Worm (Caenorhabditis elegans) whole organism, L1 larva: Measurements from ENCODE around the gene Y82E9BR.17.

Source experiments
- egl-27 ChIP-seq, 2 experiments: fragments of 150-350 bp in 1 of 2; sonication (generic microtip); optimal IDR thresholded peaks; 3 replicates each; lab custom pipeline; 2017 to 2018; ENCODE audit warnings: missing biosample characterization in 2 of 2, missing genetic modification characterization in 2 of 2, missing genetic modification reagents in 2 of 2
- unc-86 ChIP-seq: sonication (generic microtip); optimal IDR thresholded peaks from 2 replicates; lab custom pipeline; 2016; ENCODE audit warnings: missing genetic modification characterization, missing compliant biosample characterization

DNA sequence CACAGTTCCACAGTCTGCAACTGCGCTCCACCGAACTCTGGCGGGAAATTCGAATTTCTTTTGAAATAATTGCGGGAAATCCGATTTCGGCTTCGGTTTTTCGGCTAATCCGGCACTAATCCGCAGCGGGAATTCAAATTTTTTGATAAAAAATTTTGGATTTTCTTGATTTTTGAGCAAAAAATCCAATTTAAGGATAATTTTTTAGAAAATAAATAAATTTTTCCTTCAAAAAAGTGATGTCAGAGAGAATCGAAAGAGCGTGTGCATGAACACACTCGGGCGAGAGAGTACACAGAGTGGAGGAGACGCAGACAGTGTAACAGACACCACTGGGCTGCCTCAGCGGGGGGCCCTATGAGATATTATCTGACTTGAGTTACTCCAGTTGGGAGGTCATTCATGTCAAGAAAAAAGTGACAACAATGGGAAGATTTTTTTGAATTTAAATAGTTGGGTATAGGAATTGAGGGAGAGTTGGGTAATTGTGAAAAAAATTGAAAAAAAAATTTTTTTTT lies 25.6 kb downstream of the Y82E9BR.17 start:
- TF ChIP-seq unc-86 (tag; lab: Kevin White, UChicago) (no peak), egl-27 (tag; optimal IDR thresholded peaks at IDR 0.05; lab: Kevin White, UChicago) (no peak)
